Fruit fly (Drosophila melanogaster) ovary, adult (tissue): ENCODE results near the gene Pop1.

ENCODE experiments used
- CG17801 ChIP-seq: fragments of 200-800 bp; optimal IDR thresholded peaks from 2 replicates; lab custom pipeline; 2019; ENCODE audit warnings: missing biosample characterization, mild to moderate bottlenecking, missing genetic modification characterization, moderate library complexity; ENCODE audit not compliant: partially characterized antibody

Pop1 gene

DNA sequence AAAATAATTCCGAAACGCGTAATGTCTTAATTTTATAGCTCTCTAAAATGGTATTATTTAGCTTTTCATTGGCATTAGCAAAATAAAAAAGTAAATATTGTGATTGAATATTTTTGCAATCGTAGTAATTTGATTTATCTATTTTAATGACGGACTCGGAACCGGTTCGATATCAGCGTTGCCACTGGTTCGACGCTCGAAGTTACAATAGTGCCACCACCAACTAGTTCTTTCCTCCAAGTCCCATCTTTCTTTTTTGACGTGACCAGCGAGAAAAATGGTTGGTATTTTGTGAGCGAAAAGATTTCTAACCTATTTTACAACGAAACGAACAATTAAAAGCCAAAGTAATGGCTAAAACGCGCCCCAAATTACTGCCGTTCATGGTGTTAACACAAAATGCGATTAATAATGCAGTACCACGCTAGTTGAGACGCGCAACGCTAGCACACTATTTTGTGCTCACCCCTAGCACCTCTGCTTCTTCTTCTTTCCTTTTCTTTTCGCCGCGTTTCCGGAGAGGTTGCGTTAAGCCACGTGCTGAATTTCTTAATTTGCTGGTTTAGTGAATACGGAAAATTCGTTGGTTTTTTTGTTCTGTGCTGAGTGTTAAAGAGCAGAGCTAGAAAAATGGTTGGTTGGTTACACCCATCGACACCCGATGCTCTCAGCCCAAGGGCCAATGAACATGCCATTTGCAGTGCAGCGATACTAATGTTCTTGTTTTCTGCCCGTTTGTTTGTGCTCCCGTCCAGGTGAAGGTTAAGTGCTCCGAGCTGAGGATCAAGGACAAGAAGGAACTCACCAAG lies 50.0 kb downstream of the Pop1 start, which contains the start of gene RpL35:
RpL35 (plus strand) TSS at position 159 of the 809 bp plus-strand sequence.
- TF ChIP-seq CG17801 (GFP tag; lab: Kevin White, UChicago): peak; percentile 86
